Worm (Caenorhabditis elegans) whole organism, mixed stage, embryonic: ENCODE results near the gene F13H10.3.

ENCODE experiments used
- M03D4.4 ChIP-seq: sonication (generic microtip); optimal IDR thresholded peaks from 2 replicates; lab custom pipeline; 2017; ENCODE audit warnings: mild to moderate bottlenecking, missing genetic modification characterization, missing compliant biosample characterization
- bed-3 ChIP-seq: fragments of 200-800 bp; sonication (Bioruptor generic); optimal IDR thresholded peaks from 3 replicates; lab custom pipeline; 2018; ENCODE audit warnings: mild to moderate bottlenecking, missing genetic modification characterization, moderate library complexity, missing compliant biosample characterization
- blmp-1 ChIP-seq: fragments of 150-350 bp; optimal IDR thresholded peaks from 2 replicates; lab custom pipeline; 2014; ENCODE audit warnings: missing biosample characterization, missing genetic modification characterization
- ceh-43 ChIP-seq: fragments of 200-800 bp; sonication (Bioruptor generic); optimal IDR thresholded peaks from 2 replicates; lab custom pipeline; 2018; ENCODE audit warnings: mild to moderate bottlenecking, missing genetic modification characterization, moderate library complexity, missing compliant biosample characterization
- ceh-83 ChIP-seq: fragments of 200-800 bp; sonication (Bioruptor generic); optimal IDR thresholded peaks from 2 replicates; lab custom pipeline; 2018; ENCODE audit warnings: mild to moderate bottlenecking, missing genetic modification characterization, missing compliant biosample characterization
- ces-1 ChIP-seq: fragments of 150-350 bp; optimal IDR thresholded peaks from 2 replicates; lab custom pipeline; 2014; ENCODE audit warnings: missing biosample characterization, missing genetic modification reagents, missing genetic modification characterization
- drap-1 ChIP-seq: fragments of 200-800 bp; sonication (Bioruptor generic); optimal IDR thresholded peaks from 3 replicates; lab custom pipeline; 2018; ENCODE audit warnings: mild to moderate bottlenecking, missing genetic modification characterization, missing compliant biosample characterization
- elt-1 ChIP-seq: sonication (generic microtip); optimal IDR thresholded peaks from 2 replicates; lab custom pipeline; 2017; ENCODE audit warnings: missing genetic modification characterization, mild to moderate bottlenecking, missing compliant biosample characterization, antibody characterized with exemption, moderate library complexity, borderline replicate concordance; ENCODE audit not compliant: insufficient read depth
- elt-3 ChIP-seq: fragments of 150-350 bp; optimal IDR thresholded peaks from 2 replicates; lab custom pipeline; 2014; ENCODE audit warnings: missing biosample characterization, missing genetic modification characterization
- flh-1 ChIP-seq: fragments of 200-800 bp; sonication (Bioruptor generic); optimal IDR thresholded peaks from 2 replicates; lab custom pipeline; 2018; ENCODE audit warnings: mild to moderate bottlenecking, missing genetic modification characterization, moderate library complexity, missing compliant biosample characterization
- ham-2 ChIP-seq: fragments of 200-800 bp; sonication (Bioruptor generic); optimal IDR thresholded peaks from 2 replicates; lab custom pipeline; 2018; ENCODE audit warnings: mild to moderate bottlenecking, missing genetic modification characterization, missing compliant biosample characterization
- hlh-1 ChIP-seq: fragments of 150-350 bp; optimal IDR thresholded peaks from 2 replicates; lab custom pipeline; 2014; ENCODE audit warnings: missing biosample characterization, missing genetic modification reagents, missing genetic modification characterization
- lin-13 ChIP-seq: fragments of 150-350 bp; optimal IDR thresholded peaks from 2 replicates; lab custom pipeline; 2014; ENCODE audit warnings: missing biosample characterization, missing genetic modification characterization
- lsy-2 ChIP-seq: fragments of 150-350 bp; optimal IDR thresholded peaks from 2 replicates; lab custom pipeline; 2014; ENCODE audit warnings: missing biosample characterization, missing genetic modification characterization
- mab-5 ChIP-seq: fragments of 150-350 bp; optimal IDR thresholded peaks from 2 replicates; lab custom pipeline; 2014; ENCODE audit warnings: missing biosample characterization, missing genetic modification characterization
- mep-1 ChIP-seq: fragments of 150-350 bp; optimal IDR thresholded peaks from 2 replicates; lab custom pipeline; 2017; ENCODE audit warnings: missing biosample characterization, missing genetic modification reagents, missing genetic modification characterization, inconsistent platforms
- mls-2 ChIP-seq: sonication (generic microtip); optimal IDR thresholded peaks from 2 replicates; lab custom pipeline; 2016; ENCODE audit warnings: mild to moderate bottlenecking, missing genetic modification characterization, moderate library complexity, missing compliant biosample characterization
- nhr-12 ChIP-seq: fragments of 150-350 bp; optimal IDR thresholded peaks from 2 replicates; lab custom pipeline; 2014; ENCODE audit warnings: missing biosample characterization, missing genetic modification characterization
- nhr-2 ChIP-seq: fragments of 150-350 bp; optimal IDR thresholded peaks from 2 replicates; lab custom pipeline; 2014; ENCODE audit warnings: missing biosample characterization, missing genetic modification characterization
- nhr-237 ChIP-seq: fragments of 150-350 bp; optimal IDR thresholded peaks from 2 replicates; lab custom pipeline; 2014; ENCODE audit warnings: missing biosample characterization, missing genetic modification characterization
- nhr-28 ChIP-seq: fragments of 150-350 bp; optimal IDR thresholded peaks from 2 replicates; lab custom pipeline; 2014; ENCODE audit warnings: missing biosample characterization, missing genetic modification characterization
- nhr-76 ChIP-seq: sonication (generic microtip); optimal IDR thresholded peaks from 2 replicates; lab custom pipeline; 2017; ENCODE audit warnings: missing biosample characterization, missing genetic modification characterization
- pha-4 ChIP-seq: fragments of 150-350 bp; optimal IDR thresholded peaks from 2 replicates; lab custom pipeline; 2018; ENCODE audit warnings: missing biosample characterization, missing genetic modification reagents, missing genetic modification characterization
- snpc-4 ChIP-seq: fragments of 150-350 bp; optimal IDR thresholded peaks from 2 replicates; lab custom pipeline; 2014; ENCODE audit warnings: missing biosample characterization, missing genetic modification characterization
- sptf-1 ChIP-seq: sonication (generic microtip); optimal IDR thresholded peaks from 2 replicates; lab custom pipeline; 2017; ENCODE audit warnings: mild to moderate bottlenecking, missing genetic modification characterization, moderate library complexity, missing compliant biosample characterization
- tbx-8 ChIP-seq: fragments of 200-800 bp; sonication (Bioruptor generic); optimal IDR thresholded peaks from 2 replicates; lab custom pipeline; 2018; ENCODE audit warnings: mild to moderate bottlenecking, missing genetic modification characterization, moderate library complexity, missing compliant biosample characterization
- unc-120 ChIP-seq: sonication (generic microtip); optimal IDR thresholded peaks from 2 replicates; lab custom pipeline; 2017; ENCODE audit warnings: missing genetic modification characterization, missing compliant biosample characterization; ENCODE audit not compliant: poor library complexity, severe bottlenecking
- unc-39 ChIP-seq: fragments of 150-350 bp; optimal IDR thresholded peaks from 2 replicates; lab custom pipeline; 2014; ENCODE audit warnings: missing biosample characterization, missing genetic modification characterization
- unc-62 ChIP-seq: fragments of 150-350 bp; optimal IDR thresholded peaks from 2 replicates; lab custom pipeline; 2014; ENCODE audit warnings: missing biosample characterization, missing genetic modification reagents, missing genetic modification characterization
- zip-8 ChIP-seq: fragments of 150-350 bp; optimal IDR thresholded peaks from 2 replicates; lab custom pipeline; 2014; ENCODE audit warnings: missing biosample characterization, missing genetic modification characterization
- ztf-11 ChIP-seq: fragments of 150-350 bp; optimal IDR thresholded peaks from 2 replicates; lab custom pipeline; 2014; ENCODE audit warnings: missing biosample characterization, missing genetic modification characterization

The F13H10.3 gene

ce11 chrIV:11022303-11022702 is 6.5 kb upstream of the F13H10.3 start, which contains the start of gene alh-3:
Gene alh-3, plus strand, starts transcription at chrIV:11022603.
- no peak for TF ChIP-seq unc-39
- no peak for TF ChIP-seq lin-13
- TF ChIP-seq sptf-1 = no peak
- TF ChIP-seq hlh-1 = no peak
- no peak for TF ChIP-seq ceh-83 (GFP tag; lab: Kevin White, UChicago)
- TF ChIP-seq ztf-11 (tag; lab: Kevin White, UChicago) = no peak
- TF ChIP-seq blmp-1 (tag; lab: Kevin White, UChicago) = no peak
- no peak for TF ChIP-seq nhr-237 (tag; lab: Kevin White, UChicago)
- no peak for TF ChIP-seq snpc-4 (tag; lab: Kevin White, UChicago)
- no peak for TF ChIP-seq mab-5 (tag; lab: Kevin White, UChicago)
- TF ChIP-seq ham-2 (GFP tag; lab: Kevin White, UChicago) = no peak
- TF ChIP-seq mls-2 = no peak
- no peak for TF ChIP-seq zip-8 (tag; lab: Kevin White, UChicago)
- no peak for TF ChIP-seq nhr-2 (tag; lab: Kevin White, UChicago)
- TF ChIP-seq mep-1 = no peak

ce11 chrIV:11021512-11022268 is 5.9 kb upstream of the F13H10.3 start, which contains the start of gene mogs-1:
Gene mogs-1, minus strand, starts transcription at chrIV:11021928.
- no peak for TF ChIP-seq nhr-12 (tag; lab: Kevin White, UChicago)
- peak; percentile 47 for TF ChIP-seq elt-1 (tag; lab: Kevin White, UChicago)

ce11 chrIV:11019962-11020550 is 4.3 kb upstream of the F13H10.3 start, which contains the start of gene F13H10.8:
Gene F13H10.8, plus strand, starts transcription at chrIV:11020517.
- TF ChIP-seq zip-8 (tag; lab: Kevin White, UChicago) (no peak), lsy-2 (tag; lab: Kevin White, UChicago) (peak; percentile 7), ceh-43 (GFP tag; lab: Kevin White, UChicago) (no peak), tbx-8 (GFP tag; lab: Kevin White, UChicago) (no peak), mep-1 (peak; percentile 38), ces-1 (peak; percentile 76), elt-3 (tag; lab: Kevin White, UChicago) (no peak), bed-3 (GFP tag; lab: Kevin White, UChicago) (no peak), mls-2 (no peak), flh-1 (GFP tag; lab: Kevin White, UChicago) (no peak)

ce11 chrIV:11011920-11012319 is 3.8 kb downstream of the F13H10.3 start, which contains the start of gene ndx-9:
Gene ndx-9, minus strand, starts transcription at chrIV:11012020.
- TF ChIP-seq ztf-11 (tag; lab: Kevin White, UChicago) (no peak), ham-2 (GFP tag; lab: Kevin White, UChicago) (no peak), M03D4.4 (tag; lab: Kevin White, UChicago) (no peak), drap-1 (GFP tag; lab: Kevin White, UChicago) (no peak), snpc-4 (tag; lab: Kevin White, UChicago) (no peak), ces-1 (no peak), pha-4 (no peak), unc-62 (GFP tag; lab: Kevin White, UChicago) (no peak), nhr-76 (tag; lab: Kevin White, UChicago) (no peak), nhr-28 (tag; lab: Kevin White, UChicago) (no peak), mep-1 (no peak), mls-2 (no peak), nhr-12 (tag; lab: Kevin White, UChicago) (no peak), unc-120 (no peak), blmp-1 (tag; lab: Kevin White, UChicago) (no peak), elt-1 (tag; lab: Kevin White, UChicago) (no peak), zip-8 (tag; lab: Kevin White, UChicago) (no peak)

ce11 chrIV:11009928-11010327 is 5.8 kb downstream of the F13H10.3 start:
- TF ChIP-seq mab-5 (tag; lab: Kevin White, UChicago) = no peak
